Worm (Caenorhabditis elegans): ENCODE measurements around the gene kle-2.
A peak's percentile ranks its signal among the peaks of the same experiment; 100 is the strongest.

The kle-2 gene

DNA sequence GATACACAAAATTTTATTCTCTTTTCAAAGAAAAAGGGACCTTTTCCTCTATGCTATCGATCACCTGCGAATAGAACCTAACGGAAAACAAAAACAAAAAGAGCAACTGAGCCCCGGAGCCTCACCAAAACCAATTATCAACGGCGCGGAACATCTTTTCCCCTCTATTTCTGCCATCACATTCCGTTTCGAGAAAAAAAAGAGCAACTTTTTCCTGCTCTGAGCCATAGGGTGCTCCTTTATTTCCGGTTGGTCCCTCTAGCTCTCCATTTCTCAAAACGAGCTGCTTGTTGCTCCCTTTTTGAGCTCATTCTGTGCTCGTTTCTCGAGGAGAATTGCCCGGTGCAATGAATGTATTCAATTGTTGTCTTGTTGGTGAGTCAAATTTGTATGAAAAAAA, 38.1 kb downstream of the kle-2 start, which contains the start of gene clp-1:
Gene clp-1 (plus strand): TSS at position 301 of the 400 bp plus-strand sequence.
- TF ChIP-seq sptf-2 (GFP tag; optimal IDR thresholded peaks at IDR 0.05), result no peak
- TF ChIP-seq rcor-1 (GFP tag; IDR thresholded peaks at IDR 0.05), result no peak
- TF ChIP-seq F37B4.10 (GFP tag; IDR thresholded peaks at IDR 0.05), result no peak
- no peak for TF ChIP-seq B0035.1 (tag; optimal IDR thresholded peaks at IDR 0.05)

DNA sequence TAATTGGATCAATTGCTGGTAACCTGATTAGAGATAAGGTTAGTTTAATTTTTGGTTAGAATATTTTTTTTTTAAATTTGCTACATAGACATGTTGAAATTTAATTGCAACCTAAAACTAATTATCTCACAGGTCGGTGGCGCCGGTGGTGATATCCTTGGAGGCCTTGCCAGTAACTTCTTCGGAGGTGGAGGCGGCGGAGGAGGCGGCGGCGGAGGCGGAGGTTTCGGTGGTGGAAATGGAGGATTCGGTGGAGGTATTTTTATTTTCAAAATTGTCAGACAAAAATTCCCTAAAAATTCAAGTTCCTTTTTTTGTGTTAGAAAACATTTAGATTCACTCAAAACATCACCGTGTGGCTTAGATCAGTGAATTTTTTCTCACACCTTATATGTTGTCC, 39.7 kb downstream of the kle-2 start:
- TF ChIP-seq madf-6 (GFP tag; IDR thresholded peaks at IDR 0.05) (peak; percentile 31; the same call in 1 of the 2 replicates), T26A5.8 (tag; optimal IDR thresholded peaks at IDR 0.05) (no peak), efl-1 (GFP tag; optimal IDR thresholded peaks at IDR 0.05) (no peak), zfh-2 (GFP tag; conservative IDR thresholded peaks at IDR 0.05) (peak; percentile 65)

DNA sequence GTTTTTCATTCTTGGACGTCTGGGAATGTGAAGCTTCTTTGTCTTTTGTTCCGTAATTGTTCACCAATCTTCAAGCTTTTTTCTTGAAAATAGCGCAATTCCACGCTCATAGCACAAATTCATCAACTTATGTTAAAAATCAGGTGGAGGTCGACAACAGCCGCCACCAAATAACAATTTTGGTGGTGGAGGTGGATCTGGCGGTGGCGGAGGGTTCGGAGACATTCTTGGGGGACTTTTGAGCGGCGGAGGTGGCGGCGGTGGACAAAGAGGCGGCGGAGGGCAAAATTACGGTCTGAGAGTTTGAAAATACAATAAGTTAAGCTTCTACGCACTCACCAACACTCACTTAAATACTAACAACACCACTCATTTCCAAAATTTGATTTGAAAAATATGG, 40.4 kb downstream of the kle-2 start:
- TF ChIP-seq ztf-6 (GFP tag; IDR thresholded peaks at IDR 0.05) (0 out of 2 replicates have a peak, but pooled peaks have one; percentile 16), zfh-2 (GFP tag; conservative IDR thresholded peaks at IDR 0.05) (peak; percentile 65), snpc-3.4 (tag; optimal IDR thresholded peaks at IDR 0.05) (no peak), efl-1 (GFP tag; optimal IDR thresholded peaks at IDR 0.05) (no peak), zim-3 (tag; optimal IDR thresholded peaks at IDR 0.05) (no peak), aptf-2 (GFP tag; conservative IDR thresholded peaks at IDR 0.05) (no peak), egrh-3 (GFP tag; IDR thresholded peaks at IDR 0.05) (peak; percentile 8; the same call in 1 of the 2 replicates)

DNA sequence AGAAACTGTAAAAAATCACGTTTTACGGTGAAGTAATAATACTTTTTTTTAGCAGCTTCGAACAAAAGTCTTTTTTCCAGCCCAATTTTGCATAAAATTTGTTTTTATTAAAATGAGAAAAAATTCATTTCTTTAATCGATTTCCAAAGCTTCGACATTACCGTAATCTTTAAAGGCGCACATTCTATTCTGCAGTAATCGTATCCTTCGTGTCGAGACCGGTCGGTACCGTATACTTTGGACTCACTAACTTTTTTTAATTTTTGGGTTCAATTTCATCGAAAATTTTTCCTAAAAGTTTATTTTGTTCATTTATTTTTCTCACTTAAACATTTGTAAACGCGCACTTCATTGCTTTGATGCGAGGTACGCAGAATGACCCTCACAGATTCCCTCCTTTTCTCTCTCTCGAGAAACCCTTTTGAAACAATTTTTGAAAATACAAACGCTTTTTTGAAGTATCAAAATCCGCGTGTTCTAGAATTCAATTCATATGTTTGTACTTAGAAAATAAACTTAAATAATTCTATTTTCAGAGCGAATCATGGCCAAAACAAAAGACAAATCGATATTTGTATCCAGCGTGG, 45.2 kb downstream of the kle-2 start, which contains the start of gene hrpk-2:
Gene hrpk-2 (plus strand): TSS at position 537 of the 587 bp plus-strand sequence.
- TF ChIP-seq ztf-6 (GFP tag; IDR thresholded peaks at IDR 0.05), result no peak
- no peak for TF ChIP-seq F49E8.2 (tag; optimal IDR thresholded peaks at IDR 0.05; ENCODE audit: insufficient read depth)
- no peak for TF ChIP-seq ztf-3 (GFP tag; optimal IDR thresholded peaks at IDR 0.05)
- peak; percentile 19; the same call in 1 of the 2 replicates for TF ChIP-seq B0019.2 (GFP tag; conservative IDR thresholded peaks at IDR 0.05)
- no peak for TF ChIP-seq hsf-1 (GFP tag; IDR thresholded peaks at IDR 0.05)
- no peak for TF ChIP-seq let-607 (tag; optimal IDR thresholded peaks at IDR 0.05)
- peak; percentile 28 for TF ChIP-seq snpc-3.4 (tag; optimal IDR thresholded peaks at IDR 0.05)
- no peak for TF ChIP-seq madf-8 (GFP tag; conservative IDR thresholded peaks at IDR 0.05)
- no peak for TF ChIP-seq tlf-1 (GFP tag; optimal IDR thresholded peaks at IDR 0.05)
- TF ChIP-seq B0336.3 (GFP tag; IDR thresholded peaks at IDR 0.05), result no peak
- no peak for TF ChIP-seq rcor-1 (GFP tag; IDR thresholded peaks at IDR 0.05)
- no peak for TF ChIP-seq hmg-20 (GFP tag; IDR thresholded peaks at IDR 0.05)
- TF ChIP-seq T26A5.8 (tag; optimal IDR thresholded peaks at IDR 0.05), result no peak
- TF ChIP-seq egl-18 (GFP tag; IDR thresholded peaks at IDR 0.05), result no peak
- TF ChIP-seq nhr-179 (tag; optimal IDR thresholded peaks at IDR 0.05), result no peak
- no peak for TF ChIP-seq ccch-3 (GFP tag; optimal IDR thresholded peaks at IDR 0.05)
- no peak for TF ChIP-seq somi-1 (GFP tag; optimal IDR thresholded peaks at IDR 0.05)
- TF ChIP-seq C17E4.6 (GFP tag; IDR thresholded peaks at IDR 0.05), result no peak
- no peak for TF ChIP-seq attf-6 (GFP tag; IDR thresholded peaks at IDR 0.05)
- no peak for TF ChIP-seq ceh-27 (GFP tag; optimal IDR thresholded peaks at IDR 0.05)
- TF ChIP-seq attf-3 (GFP tag; conservative IDR thresholded peaks at IDR 0.05), result no peak
- TF ChIP-seq F33H1.4 (GFP tag; IDR thresholded peaks at IDR 0.05), result peak; percentile 73
- no peak for TF ChIP-seq T07F8.4 (tag; optimal IDR thresholded peaks at IDR 0.05)
- TF ChIP-seq lsl-1 (GFP tag; optimal IDR thresholded peaks at IDR 0.05), result peak; percentile 81
- TF ChIP-seq tbx-9 (tag; optimal IDR thresholded peaks at IDR 0.05; ENCODE audit: borderline replicate concordance), result no peak
- no peak for TF ChIP-seq nfya-2 (GFP tag; IDR thresholded peaks at IDR 0.05)
- TF ChIP-seq xnd-1 (tag; optimal IDR thresholded peaks at IDR 0.05), result peak; percentile 27
- TF ChIP-seq ceh-91 (GFP tag; IDR thresholded peaks at IDR 0.05), result no peak
- TF ChIP-seq fkh-3 (tag; optimal IDR thresholded peaks at IDR 0.05), result no peak
- no peak for TF ChIP-seq lin-35 (GFP tag; optimal IDR thresholded peaks at IDR 0.05)
- TF ChIP-seq F57A8.1 (GFP tag; optimal IDR thresholded peaks at IDR 0.05), result no peak
- no peak for TF ChIP-seq nhr-120 (GFP tag; IDR thresholded peaks at IDR 0.05)
- no peak for TF ChIP-seq C06A6.2 (GFP tag; conservative IDR thresholded peaks at IDR 0.05)
- peak; percentile 65; the same call in 1 of the 2 replicates for TF ChIP-seq madf-6 (GFP tag; IDR thresholded peaks at IDR 0.05)

Measured in whole organism, young adult.